Worm (Caenorhabditis elegans) whole organism, midembryonic: ENCODE data around the gene cutl-12.

Source experiments
- klf-2 ChIP-seq: fragments of 200-800 bp; sonication (Bioruptor generic); conservative IDR thresholded peaks from 2 replicates; pipeline ENCODE4 v1.3.6; 2022; ENCODE audit warnings: missing genetic modification reagents, missing genetic modification characterization, missing compliant biosample characterization
- med-1 ChIP-seq: sonication (generic microtip); optimal IDR thresholded peaks from 2 replicates; lab custom pipeline; 2017; ENCODE audit warnings: missing genetic modification characterization, mild to moderate bottlenecking, missing compliant biosample characterization, antibody characterized with exemption, missing genetic modification reagents; ENCODE audit not compliant: insufficient read depth
- ref-1 ChIP-seq: fragments of 200-800 bp; sonication (Bioruptor generic); conservative IDR thresholded peaks from 2 replicates; pipeline ENCODE4 v1.3.6; 2022; ENCODE audit warnings: missing genetic modification reagents, missing genetic modification characterization, missing compliant biosample characterization
- ztf-23 ChIP-seq: fragments of 200-800 bp; sonication (Bioruptor generic); IDR thresholded peaks from 2 replicates; pipeline ENCODE4 v1.3.6; 2022; ENCODE audit warnings: missing genetic modification reagents, missing genetic modification characterization, missing compliant biosample characterization

- no peak for TF ChIP-seq klf-2 (GFP tag; lab: Robert Waterston, UW)
- no peak for TF ChIP-seq med-1 (GFP tag; lab: Kevin White, UChicago)
- no peak for TF ChIP-seq ref-1 (GFP tag; lab: Robert Waterston, UW)
- no peak for TF ChIP-seq ztf-23 (GFP tag; lab: Robert Waterston, UW)
Observed at ce11 chrII:8623396-8623795, 10.9 kb downstream of the cutl-12 start, which contains the start of gene T22C8.4.
